Fruit fly (Drosophila melanogaster) whole organism, embryonic: ENCODE results near the gene CG42514.

Source experiments
- Antp ChIP-seq: fragments of 200-800 bp; sonication (Bioruptor generic); optimal IDR thresholded peaks from 3 replicates; lab custom pipeline; 2016; ENCODE audit warnings: missing biosample characterization, missing genetic modification characterization
- CG10209 ChIP-seq: fragments of 200-800 bp; sonication (Bioruptor generic); optimal IDR thresholded peaks from 3 replicates; lab custom pipeline; 2017; ENCODE audit warnings: missing biosample characterization, mild to moderate bottlenecking, missing genetic modification characterization, missing genetic modification reagents
- CG10979 ChIP-seq: fragments of 200-800 bp; sonication (Bioruptor generic); optimal IDR thresholded peaks from 2 replicates; lab custom pipeline; 2018; ENCODE audit warnings: missing biosample characterization, mild to moderate bottlenecking, missing genetic modification characterization, moderate library complexity
- CG11504 ChIP-seq: fragments of 200-800 bp; sonication (Bioruptor generic); optimal IDR thresholded peaks from 3 replicates; lab custom pipeline; 2019; ENCODE audit warnings: missing biosample characterization, mild to moderate bottlenecking, missing genetic modification characterization, moderate library complexity
- CG12391 ChIP-seq: fragments of 200-800 bp; sonication (Bioruptor generic); optimal IDR thresholded peaks from 3 replicates; lab custom pipeline; 2018; ENCODE audit warnings: missing biosample characterization, mild to moderate bottlenecking, missing genetic modification characterization, moderate library complexity
- CG12659 ChIP-seq: fragments of 200-800 bp; sonication (Bioruptor generic); optimal IDR thresholded peaks from 3 replicates; lab custom pipeline; 2017; ENCODE audit warnings: mild to moderate bottlenecking, missing biosample characterization, missing genetic modification reagents, missing genetic modification characterization
- CG14860 ChIP-seq: fragments of 200-800 bp; sonication (Bioruptor generic); IDR thresholded peaks from 3 replicates; pipeline ENCODE4 v1.3.6; 2022; ENCODE audit warnings: missing biosample characterization, missing genetic modification characterization; ENCODE audit not compliant: partially characterized antibody
- CG15269 ChIP-seq: fragments of 200-800 bp; sonication (Bioruptor generic); optimal IDR thresholded peaks from 2 replicates; lab custom pipeline; 2018; ENCODE audit warnings: missing biosample characterization, mild to moderate bottlenecking, missing genetic modification characterization, moderate library complexity
- CG15479 ChIP-seq: fragments of 200-800 bp; sonication (Bioruptor generic); optimal IDR thresholded peaks from 3 replicates; lab custom pipeline; 2019; ENCODE audit warnings: missing biosample characterization, mild to moderate bottlenecking, missing genetic modification characterization, moderate library complexity
- CG17359 ChIP-seq: fragments of 200-800 bp; sonication (Bioruptor generic); optimal IDR thresholded peaks from 3 replicates; lab custom pipeline; 2018; ENCODE audit warnings: missing biosample characterization, mild to moderate bottlenecking, missing genetic modification characterization, moderate library complexity
- CG17361 ChIP-seq: fragments of 200-800 bp; sonication (Bioruptor generic); IDR thresholded peaks from 3 replicates; pipeline ENCODE4 v1.3.6; 2022; ENCODE audit warnings: missing biosample characterization, missing genetic modification characterization
- CG32767 ChIP-seq: fragments of 200-800 bp; sonication (Bioruptor generic); IDR thresholded peaks from 2 replicates; pipeline ENCODE4 v1.3.6; 2022; ENCODE audit warnings: missing biosample characterization, missing genetic modification characterization
- CG33213 ChIP-seq: fragments of 200-800 bp; sonication (Bioruptor generic); optimal IDR thresholded peaks from 3 replicates; lab custom pipeline; 2016; ENCODE audit warnings: missing biosample characterization, missing genetic modification characterization
- CG3838 ChIP-seq: fragments of 200-800 bp; sonication (Bioruptor generic); optimal IDR thresholded peaks from 3 replicates; lab custom pipeline; 2016; ENCODE audit warnings: missing biosample characterization, missing genetic modification characterization
- CG42726 ChIP-seq: fragments of 200-800 bp; sonication (Bioruptor generic); IDR thresholded peaks from 2 replicates; pipeline ENCODE4 v1.3.6; 2022; ENCODE audit warnings: missing biosample characterization, missing genetic modification characterization; ENCODE audit not compliant: partially characterized antibody
- CG4282 ChIP-seq: fragments of 200-800 bp; sonication (Bioruptor generic); optimal IDR thresholded peaks from 2 replicates; lab custom pipeline; 2016; ENCODE audit warnings: missing biosample characterization, missing genetic modification characterization
- CG4617 ChIP-seq: fragments of 200-800 bp; sonication (Bioruptor generic); optimal IDR thresholded peaks from 3 replicates; lab custom pipeline; 2016; ENCODE audit warnings: missing biosample characterization, missing genetic modification characterization, borderline replicate concordance
- CG6813 ChIP-seq: fragments of 200-800 bp; sonication (Bioruptor generic); optimal IDR thresholded peaks from 2 replicates; lab custom pipeline; 2017; ENCODE audit warnings: missing biosample characterization, missing genetic modification characterization, mild to moderate bottlenecking, moderate library complexity, missing genetic modification reagents
- CG7357 ChIP-seq: fragments of 200-800 bp; sonication (Bioruptor generic); IDR thresholded peaks from 3 replicates; pipeline ENCODE4 v1.3.6; 2022; ENCODE audit warnings: missing biosample characterization, missing genetic modification characterization
- CG7372 ChIP-seq: fragments of 200-800 bp; sonication (Bioruptor generic); IDR thresholded peaks from 2 replicates; pipeline ENCODE4 v1.3.6; 2022; ENCODE audit warnings: missing biosample characterization, missing genetic modification characterization
- CG9727 ChIP-seq: fragments of 200-800 bp; sonication (Bioruptor generic); optimal IDR thresholded peaks from 3 replicates; lab custom pipeline; 2017; ENCODE audit warnings: missing biosample characterization, mild to moderate bottlenecking, missing genetic modification characterization
- CG9932 ChIP-seq: fragments of 200-800 bp; sonication (Bioruptor generic); IDR thresholded peaks from 2 replicates; pipeline ENCODE4 v1.3.6; 2022; ENCODE audit warnings: missing biosample characterization, missing genetic modification characterization
- CoRest ChIP-seq: fragments of 200-800 bp; sonication (Bioruptor generic); optimal IDR thresholded peaks from 3 replicates; lab custom pipeline; 2018; ENCODE audit warnings: missing biosample characterization, mild to moderate bottlenecking, missing genetic modification characterization, moderate library complexity
- ERR ChIP-seq: fragments of 200-800 bp; sonication (Bioruptor generic); optimal IDR thresholded peaks from 2 replicates; lab custom pipeline; 2016; ENCODE audit warnings: missing biosample characterization, missing genetic modification characterization
- HLH3B ChIP-seq: fragments of 200-800 bp; sonication (Bioruptor generic); IDR thresholded peaks from 2 replicates; pipeline ENCODE4 v1.3.6; 2022; ENCODE audit warnings: missing biosample characterization, missing genetic modification characterization
- Hr51 ChIP-seq, 2 experiments: fragments of 200-800 bp; sonication (Bioruptor generic); optimal IDR thresholded peaks; 2 replicates in 1 of 2; 3 replicates in 1 of 2; lab custom pipeline; 2016 to 2018; ENCODE audit warnings: missing biosample characterization in 2 of 2, missing genetic modification characterization in 2 of 2, mild to moderate bottlenecking in 1 of 2, moderate library complexity in 1 of 2
- NC2α ChIP-seq: fragments of 200-800 bp; sonication (Bioruptor generic); optimal IDR thresholded peaks from 2 replicates; lab custom pipeline; 2016; ENCODE audit warnings: missing biosample characterization, missing genetic modification characterization
- Nf-YA ChIP-seq: fragments of 200-800 bp; sonication (Bioruptor generic); IDR thresholded peaks from 2 replicates; pipeline ENCODE4 v1.3.6; 2022; ENCODE audit warnings: missing biosample characterization, missing genetic modification characterization
- Oaz ChIP-seq: fragments of 200-800 bp; sonication (Bioruptor generic); IDR thresholded peaks from 2 replicates; pipeline ENCODE4 v1.3.6; 2022; ENCODE audit warnings: missing biosample characterization, missing genetic modification characterization
- Sox102F ChIP-seq: fragments of 200-800 bp; sonication (Bioruptor generic); optimal IDR thresholded peaks from 2 replicates; lab custom pipeline; 2018; ENCODE audit warnings: missing biosample characterization, mild to moderate bottlenecking, missing genetic modification characterization, moderate library complexity
- ato ChIP-seq: fragments of 200-800 bp; sonication (Bioruptor generic); IDR thresholded peaks from 2 replicates; pipeline ENCODE4 v1.3.6; 2022; ENCODE audit warnings: missing biosample characterization, missing genetic modification characterization; ENCODE audit not compliant: partially characterized antibody
- bsh ChIP-seq, 2 experiments: fragments of 200-800 bp; sonication (Bioruptor generic); optimal IDR thresholded peaks; 2 replicates each; lab custom pipeline; 2017 to 2018; ENCODE audit warnings: mild to moderate bottlenecking in 2 of 2, missing biosample characterization in 2 of 2, missing genetic modification characterization in 2 of 2, moderate library complexity in 1 of 2
- crc ChIP-seq: fragments of 200-800 bp; sonication (Bioruptor generic); optimal IDR thresholded peaks from 2 replicates; lab custom pipeline; 2016; ENCODE audit warnings: missing biosample characterization, missing genetic modification characterization
- dan ChIP-seq: fragments of 200-800 bp; sonication (Bioruptor generic); IDR thresholded peaks from 2 replicates; pipeline ENCODE4 v1.3.6; 2022; ENCODE audit warnings: missing biosample characterization, missing genetic modification characterization
- dmrt99B ChIP-seq: fragments of 200-800 bp; sonication (Bioruptor generic); optimal IDR thresholded peaks from 2 replicates; lab custom pipeline; 2018; ENCODE audit warnings: missing biosample characterization, mild to moderate bottlenecking, missing genetic modification characterization, moderate library complexity
- eve ChIP-seq, 2 experiments: fragments of >200 bp; optimal IDR thresholded peaks; 2 replicates each; lab custom pipeline; 2017; ENCODE audit warnings: missing biosample characterization in 2 of 2, missing genetic modification characterization in 2 of 2
- eyg ChIP-seq: fragments of 200-800 bp; sonication (Bioruptor generic); optimal IDR thresholded peaks from 3 replicates; lab custom pipeline; 2016; ENCODE audit warnings: missing biosample characterization, missing genetic modification characterization
- grau ChIP-seq: fragments of 200-800 bp; optimal IDR thresholded peaks from 3 replicates; lab custom pipeline; 2019; ENCODE audit warnings: missing biosample characterization, mild to moderate bottlenecking, missing genetic modification characterization, moderate library complexity
- hb ChIP-seq: fragments of 200-800 bp; sonication (Bioruptor generic); IDR thresholded peaks from 3 replicates; pipeline ENCODE4 v1.3.6; 2022; ENCODE audit warnings: missing biosample characterization, missing genetic modification characterization; ENCODE audit not compliant: partially characterized antibody
- insv ChIP-seq, 2 experiments: fragments of 200-800 bp; sonication (Bioruptor generic); optimal IDR thresholded peaks; 3 replicates each; lab custom pipeline; 2016 to 2018; ENCODE audit warnings: missing biosample characterization in 2 of 2, missing genetic modification characterization in 2 of 2
- jumu ChIP-seq: fragments of 200-800 bp; sonication (Bioruptor generic); optimal IDR thresholded peaks from 3 replicates; lab custom pipeline; 2016; ENCODE audit warnings: missing biosample characterization, missing genetic modification characterization
- nerfin-1 ChIP-seq: fragments of 200-800 bp; sonication (Bioruptor generic); optimal IDR thresholded peaks from 3 replicates; lab custom pipeline; 2019; ENCODE audit warnings: missing biosample characterization, mild to moderate bottlenecking, missing genetic modification characterization, moderate library complexity
- oc ChIP-seq: fragments of 200-800 bp; sonication (Bioruptor generic); optimal IDR thresholded peaks from 2 replicates; lab custom pipeline; 2018; ENCODE audit warnings: missing biosample characterization, mild to moderate bottlenecking, missing genetic modification characterization, moderate library complexity
- peb ChIP-seq: fragments of 200-800 bp; sonication (Bioruptor generic); IDR thresholded peaks from 2 replicates; pipeline ENCODE4 v1.3.6; 2022; ENCODE audit warnings: missing biosample characterization, missing genetic modification characterization
- pho ChIP-seq: fragments of 200-800 bp; sonication (Bioruptor generic); optimal IDR thresholded peaks from 2 replicates; lab custom pipeline; 2016; ENCODE audit warnings: missing biosample characterization, missing genetic modification characterization
- psq ChIP-seq: fragments of 200-800 bp; sonication (Bioruptor generic); optimal IDR thresholded peaks from 2 replicates; lab custom pipeline; 2017; ENCODE audit warnings: missing biosample characterization, missing genetic modification characterization
- sqz ChIP-seq: fragments of 200-800 bp; sonication (Bioruptor generic); optimal IDR thresholded peaks from 3 replicates; lab custom pipeline; 2018; ENCODE audit warnings: missing biosample characterization, mild to moderate bottlenecking, missing genetic modification characterization
- twi ChIP-seq: fragments of 200-800 bp; optimal IDR thresholded peaks from 2 replicates; lab custom pipeline; 2019; ENCODE audit warnings: missing biosample characterization, mild to moderate bottlenecking, missing genetic modification characterization, moderate library complexity

Gene CG42514

dm6 chr3L:16475518-16476126, 20.4 kb downstream of the CG42514 start (continued):
- TF ChIP-seq CG12659 (GFP tag; lab: Kevin White, UChicago) (no peak), sqz (GFP tag; lab: Kevin White, UChicago) (peak; percentile 71), psq (GFP tag; lab: Kevin White, UChicago) (no peak), peb (GFP tag; lab: Robert Waterston, UW) (no peak), CG6813 (GFP tag; lab: Kevin White, UChicago) (no peak)

- TF ChIP-seq CG4617 (GFP tag; lab: Kevin White, UChicago) (no peak), pho (GFP tag; lab: Kevin White, UChicago) (no peak), jumu (GFP tag; lab: Kevin White, UChicago) (no peak), CG15269 (peak; percentile 17), bsh (GFP tag; optimal IDR thresholded peaks at IDR 0.05; lab: Kevin White, UChicago) (peak in 1 of 2 experiments; percentile 45), CG42726 (no peak), CG14860 (no peak), Antp (GFP tag; lab: Kevin White, UChicago) (no peak), HLH3B (GFP tag; lab: Robert Waterston, UW) (no peak), CoRest (tag; lab: Kevin White, UChicago) (peak; percentile 18), CG32767 (GFP tag; lab: Robert Waterston, UW) (no peak), NC2α (GFP tag; lab: Kevin White, UChicago) (no peak), CG12391 (peak; percentile 7), hb (GFP tag; lab: Robert Waterston, UW) (no peak), grau (peak; percentile 26), oc (tag; lab: Kevin White, UChicago) (no peak), CG4282 (GFP tag; lab: Kevin White, UChicago) (no peak), CG15479 (GFP tag; lab: Kevin White, UChicago) (no peak), CG7372 (GFP tag; lab: Robert Waterston, UW) (no peak), insv (GFP tag; optimal IDR thresholded peaks at IDR 0.05; lab: Kevin White, UChicago) (no peak), ato (GFP tag; lab: Robert Waterston, UW) (no peak), CG33213 (no peak), CG7357 (no peak), twi (tag; lab: Kevin White, UChicago) (no peak), dmrt99B (tag; lab: Kevin White, UChicago) (peak; percentile 59), CG9727 (GFP tag; lab: Kevin White, UChicago) (no peak), CG17361 (GFP tag; lab: Robert Waterston, UW) (peak; percentile 55; the same call in 1 of the 3 replicates), Hr51 (GFP tag; optimal IDR thresholded peaks at IDR 0.05; lab: Kevin White, UChicago) (peak in 1 of 2 experiments; percentile 30), CG10979 (peak; percentile 36), CG11504 (tag; lab: Kevin White, UChicago) (peak; percentile 58), Sox102F (GFP tag; lab: Kevin White, UChicago) (peak; percentile 50), nerfin-1 (tag; lab: Kevin White, UChicago) (no peak), CG10209 (peak; percentile 17), Oaz (GFP tag; lab: Robert Waterston, UW) (no peak), ERR (GFP tag; lab: Kevin White, UChicago) (no peak), dan (no peak), Nf-YA (no peak), eve (GFP tag; optimal IDR thresholded peaks at IDR 0.05; lab: Kevin White, UChicago) (peak in 1 of 2 experiments; percentile 49), CG17359 (tag; lab: Kevin White, UChicago) (peak; percentile 29), CG3838 (GFP tag; lab: Kevin White, UChicago) (no peak), eyg (GFP tag; lab: Kevin White, UChicago) (no peak), CG9932 (GFP tag; lab: Robert Waterston, UW) (no peak), crc (no peak)
These were observed 21.9 kb downstream of the CG42514 start for dm6 chr3L:16474130-16474529.
